Worm (Caenorhabditis elegans): ENCODE measurements around the gene C49H3.12.

Gene C49H3.12

ce11 chrIV:7948290-7948689 lies 21.2 kb upstream of the C49H3.12 start, which contains the start of gene mcm-3AP:
TSS of gene mcm-3AP (plus strand) at chrIV:7948672.
- TF ChIP-seq flt-1 (GFP tag; IDR thresholded peaks at IDR 0.05) (peak; percentile 83), T22C8.4 (GFP tag; IDR thresholded peaks at IDR 0.05) (peak; percentile 65), tab-1 (GFP tag; IDR thresholded peaks at IDR 0.05) (0 out of 2 replicates have a peak, but pooled peaks have one; percentile 26), ztf-23 (GFP tag; IDR thresholded peaks at IDR 0.05) (peak; percentile 84), klf-2 (GFP tag; conservative IDR thresholded peaks at IDR 0.05) (peak; percentile 80)

ce11 chrIV:7946899-7947499 lies 19.9 kb upstream of the C49H3.12 start, which contains the start of gene F20D12.12:
TSS of gene F20D12.12 (plus strand) at chrIV:7947440.
- TF ChIP-seq flt-1 (GFP tag; IDR thresholded peaks at IDR 0.05), result peak; percentile 84
- 0 out of 2 replicates have a peak, but pooled peaks have one; percentile 45 for TF ChIP-seq klf-2 (GFP tag; conservative IDR thresholded peaks at IDR 0.05)
- TF ChIP-seq ztf-23 (GFP tag; IDR thresholded peaks at IDR 0.05), result peak; percentile 87
- TF ChIP-seq T22C8.4 (GFP tag; IDR thresholded peaks at IDR 0.05), result peak; percentile 47; the same call in 1 of the 2 replicates
- peak; percentile 66 for TF ChIP-seq cog-1 (tag; optimal IDR thresholded peaks at IDR 0.05)
- peak; percentile 37; the same call in 1 of the 2 replicates for TF ChIP-seq tab-1 (GFP tag; IDR thresholded peaks at IDR 0.05)

- TF ChIP-seq ztf-23 (GFP tag; IDR thresholded peaks at IDR 0.05) (no peak), tab-1 (GFP tag; IDR thresholded peaks at IDR 0.05) (no peak), flt-1 (GFP tag; IDR thresholded peaks at IDR 0.05) (no peak), T22C8.4 (GFP tag; IDR thresholded peaks at IDR 0.05) (no peak), cog-1 (tag; optimal IDR thresholded peaks at IDR 0.05) (no peak), med-1 (GFP tag; optimal IDR thresholded peaks at IDR 0.05; ENCODE audit: insufficient read depth) (no peak), ztf-29 (GFP tag; IDR thresholded peaks at IDR 0.05) (no peak), ref-1 (GFP tag; conservative IDR thresholded peaks at IDR 0.05) (no peak), klf-2 (GFP tag; conservative IDR thresholded peaks at IDR 0.05) (no peak)
Observed at ce11 chrIV:7946457-7946856, 19.3 kb upstream of the C49H3.12 start, which contains the start of gene czw-1. TSS of gene czw-1 (minus strand) at chrIV:7946825.

- TF ChIP-seq T22C8.4 (GFP tag; IDR thresholded peaks at IDR 0.05) (no peak), tab-1 (GFP tag; IDR thresholded peaks at IDR 0.05) (no peak), ztf-23 (GFP tag; IDR thresholded peaks at IDR 0.05) (no peak), med-1 (GFP tag; optimal IDR thresholded peaks at IDR 0.05; ENCODE audit: insufficient read depth) (no peak), klf-2 (GFP tag; conservative IDR thresholded peaks at IDR 0.05) (no peak), ztf-29 (GFP tag; IDR thresholded peaks at IDR 0.05) (no peak), cog-1 (tag; optimal IDR thresholded peaks at IDR 0.05) (no peak), flt-1 (GFP tag; IDR thresholded peaks at IDR 0.05) (no peak), ref-1 (GFP tag; conservative IDR thresholded peaks at IDR 0.05) (no peak)
Observed at ce11 chrIV:7943272-7943671, 16.2 kb upstream of the C49H3.12 start.

- TF ChIP-seq med-1 (GFP tag; optimal IDR thresholded peaks at IDR 0.05; ENCODE audit: insufficient read depth) (no peak), cog-1 (tag; optimal IDR thresholded peaks at IDR 0.05) (no peak), T22C8.4 (GFP tag; IDR thresholded peaks at IDR 0.05) (no peak), ztf-29 (GFP tag; IDR thresholded peaks at IDR 0.05) (no peak), tab-1 (GFP tag; IDR thresholded peaks at IDR 0.05) (no peak), ztf-23 (GFP tag; IDR thresholded peaks at IDR 0.05) (no peak), flt-1 (GFP tag; IDR thresholded peaks at IDR 0.05) (no peak), ref-1 (GFP tag; conservative IDR thresholded peaks at IDR 0.05) (no peak), klf-2 (GFP tag; conservative IDR thresholded peaks at IDR 0.05) (no peak)
Observed at ce11 chrIV:7940919-7941318, 13.8 kb upstream of the C49H3.12 start, which contains the start of gene exc-9. TSS of gene exc-9 (minus strand) at chrIV:7941019.

- no peak for TF ChIP-seq med-1 (GFP tag; optimal IDR thresholded peaks at IDR 0.05; ENCODE audit: insufficient read depth)
- TF ChIP-seq ztf-23 (GFP tag; IDR thresholded peaks at IDR 0.05), result no peak
- no peak for TF ChIP-seq T22C8.4 (GFP tag; IDR thresholded peaks at IDR 0.05)
- no peak for TF ChIP-seq ztf-29 (GFP tag; IDR thresholded peaks at IDR 0.05)
- TF ChIP-seq klf-2 (GFP tag; conservative IDR thresholded peaks at IDR 0.05), result no peak
Observed at ce11 chrIV:7938834-7939233, 11.7 kb upstream of the C49H3.12 start, which contains the start of gene F20D12.7. TSS of gene F20D12.7 (minus strand) at chrIV:7938934.

ce11 chrIV:7933733-7934132 lies 6.6 kb upstream of the C49H3.12 start, which contains the start of gene bbs-2:
TSS of gene bbs-2 (plus strand) at chrIV:7934033.
- TF ChIP-seq klf-2 (GFP tag; conservative IDR thresholded peaks at IDR 0.05) (no peak), cog-1 (tag; optimal IDR thresholded peaks at IDR 0.05) (no peak), T22C8.4 (GFP tag; IDR thresholded peaks at IDR 0.05) (no peak), tab-1 (GFP tag; IDR thresholded peaks at IDR 0.05) (no peak), ref-1 (GFP tag; conservative IDR thresholded peaks at IDR 0.05) (no peak), ztf-23 (GFP tag; IDR thresholded peaks at IDR 0.05) (no peak), flt-1 (GFP tag; IDR thresholded peaks at IDR 0.05) (no peak), med-1 (GFP tag; optimal IDR thresholded peaks at IDR 0.05; ENCODE audit: insufficient read depth) (no peak), ztf-29 (GFP tag; IDR thresholded peaks at IDR 0.05) (no peak)

- TF ChIP-seq ref-1 (GFP tag; conservative IDR thresholded peaks at IDR 0.05), result no peak
- TF ChIP-seq klf-2 (GFP tag; conservative IDR thresholded peaks at IDR 0.05), result no peak
- no peak for TF ChIP-seq ztf-29 (GFP tag; IDR thresholded peaks at IDR 0.05)
- TF ChIP-seq cog-1 (tag; optimal IDR thresholded peaks at IDR 0.05), result no peak
- TF ChIP-seq tab-1 (GFP tag; IDR thresholded peaks at IDR 0.05), result no peak
- TF ChIP-seq med-1 (GFP tag; optimal IDR thresholded peaks at IDR 0.05; ENCODE audit: insufficient read depth), result no peak
- TF ChIP-seq T22C8.4 (GFP tag; IDR thresholded peaks at IDR 0.05), result no peak
- TF ChIP-seq ztf-23 (GFP tag; IDR thresholded peaks at IDR 0.05), result no peak
- no peak for TF ChIP-seq flt-1 (GFP tag; IDR thresholded peaks at IDR 0.05)
Observed at ce11 chrIV:7931873-7932272, 4.8 kb upstream of the C49H3.12 start.

ce11 chrIV:7927852-7928251 lies 734 bp upstream of the C49H3.12 start, which contains the start of gene gcy-8:
TSS of gene gcy-8 (plus strand) at chrIV:7928152.
- TF ChIP-seq med-1 (GFP tag; optimal IDR thresholded peaks at IDR 0.05; ENCODE audit: insufficient read depth) (no peak), tab-1 (GFP tag; IDR thresholded peaks at IDR 0.05) (no peak), ref-1 (GFP tag; conservative IDR thresholded peaks at IDR 0.05) (no peak), ztf-29 (GFP tag; IDR thresholded peaks at IDR 0.05) (no peak), klf-2 (GFP tag; conservative IDR thresholded peaks at IDR 0.05) (no peak), flt-1 (GFP tag; IDR thresholded peaks at IDR 0.05) (no peak)
